Worm (Caenorhabditis elegans) whole organism, L2 larva: ENCODE data around the gene C10C6.7.

ENCODE experiments used
- R02D3.7 ChIP-seq: fragments of 150-350 bp; optimal IDR thresholded peaks from 2 replicates; lab custom pipeline; 2014; ENCODE audit warnings: missing biosample characterization, missing genetic modification characterization
- Y55F3AM.14 ChIP-seq: fragments of 200-800 bp; sonication (Bioruptor generic); optimal IDR thresholded peaks from 2 replicates; lab custom pipeline; 2018; ENCODE audit warnings: mild to moderate bottlenecking, missing genetic modification characterization, missing compliant biosample characterization
- alr-1 ChIP-seq: fragments of 150-350 bp; optimal IDR thresholded peaks from 2 replicates; lab custom pipeline; 2014; ENCODE audit warnings: missing biosample characterization, missing genetic modification characterization
- aly-2 ChIP-seq: fragments of 150-350 bp; optimal IDR thresholded peaks from 2 replicates; lab custom pipeline; 2014; ENCODE audit warnings: missing biosample characterization, missing genetic modification characterization
- blmp-1 ChIP-seq: sonication (generic microtip); optimal IDR thresholded peaks from 2 replicates; lab custom pipeline; 2017; ENCODE audit warnings: missing genetic modification characterization, mild to moderate bottlenecking, missing compliant biosample characterization, antibody characterized with exemption, moderate library complexity; ENCODE audit not compliant: insufficient read depth
- ceh-82 ChIP-seq: fragments of 150-350 bp; optimal IDR thresholded peaks from 2 replicates; lab custom pipeline; 2014; ENCODE audit warnings: missing biosample characterization, missing genetic modification characterization
- crh-2 ChIP-seq: sonication (generic microtip); optimal IDR thresholded peaks from 2 replicates; lab custom pipeline; 2017; ENCODE audit warnings: missing biosample characterization, missing genetic modification characterization
- dmd-4 ChIP-seq: sonication (generic microtip); optimal IDR thresholded peaks from 2 replicates; lab custom pipeline; 2017; ENCODE audit warnings: missing biosample characterization, missing genetic modification characterization
- egl-27 ChIP-seq: sonication (generic microtip); optimal IDR thresholded peaks from 3 replicates; lab custom pipeline; 2017; ENCODE audit warnings: missing biosample characterization, missing genetic modification reagents, missing genetic modification characterization
- elt-1 ChIP-seq: fragments of 150-350 bp; optimal IDR thresholded peaks from 2 replicates; lab custom pipeline; 2014; ENCODE audit warnings: missing biosample characterization, missing genetic modification characterization
- elt-3 ChIP-seq: sonication (generic microtip); optimal IDR thresholded peaks from 2 replicates; lab custom pipeline; 2017; ENCODE audit warnings: missing biosample characterization, missing genetic modification characterization
- fos-1 ChIP-seq: fragments of 150-350 bp; optimal IDR thresholded peaks from 2 replicates; lab custom pipeline; 2014; ENCODE audit warnings: missing biosample characterization, missing genetic modification characterization
- gmeb-1 ChIP-seq: fragments of 150-350 bp; optimal IDR thresholded peaks from 2 replicates; lab custom pipeline; 2014; ENCODE audit warnings: missing biosample characterization, missing genetic modification characterization
- lin-11 ChIP-seq: fragments of 150-350 bp; sonication (generic microtip); optimal IDR thresholded peaks from 2 replicates; lab custom pipeline; 2014; ENCODE audit warnings: missing biosample characterization, missing genetic modification characterization, inconsistent platforms, mixed read lengths
- lin-13 ChIP-seq: fragments of 150-350 bp; optimal IDR thresholded peaks from 2 replicates; lab custom pipeline; 2014; ENCODE audit warnings: missing biosample characterization, missing genetic modification reagents, missing genetic modification characterization
- lsy-2 ChIP-seq, 2 experiments: fragments of 150-350 bp in 1 of 2; sonication (generic microtip) in 1 of 2; optimal IDR thresholded peaks; 2 replicates each; lab custom pipeline; 2014 to 2017; ENCODE audit warnings: missing biosample characterization in 2 of 2, missing genetic modification characterization in 2 of 2
- mab-5 ChIP-seq: fragments of 150-350 bp; optimal IDR thresholded peaks from 2 replicates; lab custom pipeline; 2014; ENCODE audit warnings: missing biosample characterization, missing genetic modification characterization
- nhr-10 ChIP-seq: sonication (generic microtip); optimal IDR thresholded peaks from 2 replicates; lab custom pipeline; 2017; ENCODE audit warnings: missing biosample characterization, missing genetic modification characterization
- nhr-11 ChIP-seq: fragments of 150-350 bp; optimal IDR thresholded peaks from 2 replicates; lab custom pipeline; 2014; ENCODE audit warnings: missing biosample characterization, missing genetic modification characterization
- nhr-12 ChIP-seq: fragments of 150-350 bp; optimal IDR thresholded peaks from 2 replicates; lab custom pipeline; 2014; ENCODE audit warnings: missing biosample characterization, missing genetic modification characterization
- nhr-129 ChIP-seq: fragments of 150-350 bp; optimal IDR thresholded peaks from 2 replicates; lab custom pipeline; 2014; ENCODE audit warnings: missing biosample characterization, missing genetic modification characterization
- nhr-21 ChIP-seq: fragments of 150-350 bp; optimal IDR thresholded peaks from 2 replicates; lab custom pipeline; 2014; ENCODE audit warnings: missing biosample characterization, missing genetic modification characterization
- nhr-23 ChIP-seq: fragments of 150-350 bp; optimal IDR thresholded peaks from 2 replicates; lab custom pipeline; 2014; ENCODE audit warnings: missing biosample characterization, missing genetic modification reagents, missing genetic modification characterization
- nhr-25 ChIP-seq: fragments of 150-350 bp; sonication (generic microtip); optimal IDR thresholded peaks from 3 replicates; lab custom pipeline; 2014; ENCODE audit warnings: missing biosample characterization, missing genetic modification characterization
- nhr-6 ChIP-seq: fragments of 150-350 bp; optimal IDR thresholded peaks from 2 replicates; lab custom pipeline; 2014; ENCODE audit warnings: missing biosample characterization, missing genetic modification characterization
- nhr-77 ChIP-seq: fragments of 150-350 bp; optimal IDR thresholded peaks from 2 replicates; lab custom pipeline; 2014; ENCODE audit warnings: missing biosample characterization, missing genetic modification characterization
- peb-1 ChIP-seq: fragments of 150-350 bp; optimal IDR thresholded peaks from 2 replicates; lab custom pipeline; 2014; ENCODE audit warnings: missing biosample characterization, missing genetic modification characterization
- sem-4 ChIP-seq: fragments of 150-350 bp; optimal IDR thresholded peaks from 2 replicates; lab custom pipeline; 2014; ENCODE audit warnings: missing biosample characterization, missing genetic modification reagents, missing genetic modification characterization
- sma-3 ChIP-seq: sonication (generic microtip); optimal IDR thresholded peaks from 2 replicates; lab custom pipeline; 2016; ENCODE audit warnings: missing genetic modification reagents, missing genetic modification characterization, missing compliant biosample characterization
- sma-9 ChIP-seq, 2 experiments: fragments of 150-350 bp in 1 of 2; sonication (generic microtip) in 1 of 2; optimal IDR thresholded peaks; 2 replicates each; lab custom pipeline; 2014 to 2016; ENCODE audit warnings: missing genetic modification characterization in 2 of 2, mild to moderate bottlenecking in 1 of 2, missing biosample characterization in 1 of 2, missing compliant biosample characterization in 1 of 2, missing genetic modification reagents in 1 of 2, moderate library complexity in 1 of 2
- unc-39 ChIP-seq: fragments of 150-350 bp; optimal IDR thresholded peaks from 2 replicates; lab custom pipeline; 2014; ENCODE audit warnings: missing biosample characterization, missing genetic modification characterization
- unc-62 ChIP-seq: fragments of 150-350 bp; optimal IDR thresholded peaks from 2 replicates; lab custom pipeline; 2014; ENCODE audit warnings: missing biosample characterization, missing genetic modification reagents, missing genetic modification characterization
- zag-1 ChIP-seq: fragments of 150-350 bp; optimal IDR thresholded peaks from 2 replicates; lab custom pipeline; 2014; ENCODE audit warnings: missing biosample characterization, missing genetic modification characterization
- ztf-1 ChIP-seq: fragments of 200-800 bp; sonication (Bioruptor generic); conservative IDR thresholded peaks from 2 replicates; pipeline ENCODE4 v1.3.6; 2022; ENCODE audit warnings: missing genetic modification characterization, missing compliant biosample characterization

The C10C6.7 gene

ce11 chrIV:11467413-11467812, at the start of gene C10C6.7:
C10C6.7 (minus strand) TSS chrIV:11467513.
- TF ChIP-seq lsy-2 (tag; optimal IDR thresholded peaks at IDR 0.05; lab: Kevin White, UChicago) (no peak), nhr-10 (tag; lab: Kevin White, UChicago) (no peak), egl-27 (tag; lab: Kevin White, UChicago) (no peak), sem-4 (tag; lab: Kevin White, UChicago) (no peak)

ce11 chrIV:11510664-11511063, 43.4 kb upstream of the C10C6.7 start, which contains the start of gene M04B2.6:
M04B2.6 (minus strand) TSS chrIV:11510764.
- TF ChIP-seq lin-13 (GFP tag; lab: Kevin White, UChicago) (no peak), unc-39 (tag; lab: Kevin White, UChicago) (no peak), lin-11 (tag; lab: Kevin White, UChicago) (no peak), ztf-1 (no peak), zag-1 (tag; lab: Kevin White, UChicago) (no peak), blmp-1 (tag; lab: Kevin White, UChicago) (no peak), unc-62 (GFP tag; lab: Kevin White, UChicago) (no peak), R02D3.7 (tag; lab: Kevin White, UChicago) (no peak), nhr-23 (tag; lab: Kevin White, UChicago) (no peak), peb-1 (tag; lab: Kevin White, UChicago) (no peak), gmeb-1 (tag; lab: Kevin White, UChicago) (no peak), Y55F3AM.14 (no peak), sem-4 (tag; lab: Kevin White, UChicago) (no peak), egl-27 (tag; lab: Kevin White, UChicago) (no peak), elt-3 (tag; lab: Kevin White, UChicago) (no peak), nhr-77 (tag; lab: Kevin White, UChicago) (no peak), dmd-4 (tag; lab: Kevin White, UChicago) (no peak), mab-5 (tag; lab: Kevin White, UChicago) (no peak), nhr-6 (tag; lab: Kevin White, UChicago) (no peak), ceh-82 (tag; lab: Kevin White, UChicago) (no peak)
- TF ChIP-seq, all 48 proteins: peak for 0

- TF ChIP-seq crh-2 (no peak), unc-62 (GFP tag; lab: Kevin White, UChicago) (no peak), unc-39 (tag; lab: Kevin White, UChicago) (no peak)
These were observed 37.1 kb upstream of the C10C6.7 start, which contains the start of gene twk-25 for ce11 chrIV:11504416-11504815. twk-25 (plus strand) TSS chrIV:11504716.

ce11 chrIV:11503654-11504053, 36.3 kb upstream of the C10C6.7 start:
- TF ChIP-seq sem-4 (tag; lab: Kevin White, UChicago) (no peak), elt-3 (tag; lab: Kevin White, UChicago) (no peak), sma-9 (GFP tag; optimal IDR thresholded peaks at IDR 0.05; lab: Kevin White, UChicago) (peak; percentile 89), sma-9 (tag; optimal IDR thresholded peaks at IDR 0.05; lab: Kevin White, UChicago) (no peak), blmp-1 (tag; lab: Kevin White, UChicago) (peak; percentile 41), crh-2 (peak; percentile 27), elt-1 (tag; lab: Kevin White, UChicago) (no peak), fos-1 (peak; percentile 16), lin-11 (tag; lab: Kevin White, UChicago) (no peak), nhr-21 (tag; lab: Kevin White, UChicago) (peak; percentile 38), nhr-25 (tag; lab: Kevin White, UChicago) (peak; percentile 14)

ce11 chrIV:11500421-11500820, 33.1 kb upstream of the C10C6.7 start, which contains the start of gene H21P03.10:
H21P03.10 (plus strand) TSS chrIV:11500721.
- TF ChIP-seq nhr-11 (tag; lab: Kevin White, UChicago) (no peak), zag-1 (tag; lab: Kevin White, UChicago) (no peak), aly-2 (tag; lab: Kevin White, UChicago) (no peak), alr-1 (tag; lab: Kevin White, UChicago) (no peak), nhr-12 (tag; lab: Kevin White, UChicago) (no peak), egl-27 (tag; lab: Kevin White, UChicago) (no peak), sma-9 (GFP tag; optimal IDR thresholded peaks at IDR 0.05; lab: Kevin White, UChicago) (no peak), sma-9 (tag; optimal IDR thresholded peaks at IDR 0.05; lab: Kevin White, UChicago) (no peak), sma-3 (GFP tag; lab: Kevin White, UChicago) (no peak), ztf-1 (no peak), lin-13 (GFP tag; lab: Kevin White, UChicago) (no peak), nhr-129 (tag; lab: Kevin White, UChicago) (no peak), dmd-4 (tag; lab: Kevin White, UChicago) (no peak)
